Fruit fly (Drosophila melanogaster): ENCODE results near the gene Sirt2.

Sirt2 gene

dm6 chr3R:20310498-20310822 lies 17.8 kb upstream of the Sirt2 start:
- no peak for TF ChIP-seq CG1621 (tag; optimal IDR thresholded peaks at IDR 0.05)
- no peak for TF ChIP-seq CG6808 (GFP tag; optimal IDR thresholded peaks at IDR 0.05)
- TF ChIP-seq CG11902 (GFP tag; optimal IDR thresholded peaks at IDR 0.05) = no peak
- no peak for TF ChIP-seq Sox102F (GFP tag; optimal IDR thresholded peaks at IDR 0.05)
- no peak for TF ChIP-seq Ets21C (GFP tag; optimal IDR thresholded peaks at IDR 0.05)
- TF ChIP-seq CG7368 (GFP tag; optimal IDR thresholded peaks at IDR 0.05) = no peak
- no peak for TF ChIP-seq esn (GFP tag; optimal IDR thresholded peaks at IDR 0.05)
- TF ChIP-seq CG10669 (GFP tag; optimal IDR thresholded peaks at IDR 0.05) = no peak
- TF ChIP-seq Ets96B (tag; optimal IDR thresholded peaks at IDR 0.05) = no peak
- TF ChIP-seq spab (GFP tag; optimal IDR thresholded peaks at IDR 0.05) = no peak
- no peak for TF ChIP-seq topi (GFP tag; optimal IDR thresholded peaks at IDR 0.05)
- TF ChIP-seq Met (GFP tag; optimal IDR thresholded peaks at IDR 0.05) = no peak
- TF ChIP-seq CG6163 (GFP tag; IDR thresholded peaks at IDR 0.05) = no peak
- no peak for TF ChIP-seq Hr4 (GFP tag; optimal IDR thresholded peaks at IDR 0.05)
- no peak for TF ChIP-seq Hr38 (GFP tag; optimal IDR thresholded peaks at IDR 0.05)
- no peak for TF ChIP-seq Eip78C (GFP tag)
- TF ChIP-seq ss (GFP tag; optimal IDR thresholded peaks at IDR 0.05) = no peak
- TF ChIP-seq eg (GFP tag; IDR thresholded peaks at IDR 0.05) = no peak
- TF ChIP-seq CG6792 (GFP tag; optimal IDR thresholded peaks at IDR 0.05) = no peak

- peak; percentile 49 for TF ChIP-seq svp (GFP tag)
- TF ChIP-seq Met (GFP tag; optimal IDR thresholded peaks at IDR 0.05) = peak; percentile 49
- TF ChIP-seq Hr4 (GFP tag; optimal IDR thresholded peaks at IDR 0.05) = peak; percentile 31
- TF ChIP-seq Sox15 (GFP tag; optimal IDR thresholded peaks at IDR 0.05) = no peak
- TF ChIP-seq fd59A (GFP tag; optimal IDR thresholded peaks at IDR 0.05) = no peak
- peak; percentile 55 for TF ChIP-seq vri (GFP tag; optimal IDR thresholded peaks at IDR 0.05)
- TF ChIP-seq Eip75B (GFP tag; optimal IDR thresholded peaks at IDR 0.05) = peak; percentile 10
- no peak for TF ChIP-seq CG8119 (GFP tag; IDR thresholded peaks at IDR 0.05)
- no peak for TF ChIP-seq Ets21C (GFP tag; optimal IDR thresholded peaks at IDR 0.05)
- peak; percentile 7 for TF ChIP-seq pdm3 (GFP tag; optimal IDR thresholded peaks at IDR 0.05)
- peak; percentile 19 for TF ChIP-seq Sox102F (GFP tag; optimal IDR thresholded peaks at IDR 0.05)
- no peak for TF ChIP-seq CG10669 (GFP tag; optimal IDR thresholded peaks at IDR 0.05)
- no peak for TF ChIP-seq CG16779 (tag; optimal IDR thresholded peaks at IDR 0.05)
- peak; percentile 36 for TF ChIP-seq CG6276 (GFP tag; optimal IDR thresholded peaks at IDR 0.05)
- TF ChIP-seq net (GFP tag; optimal IDR thresholded peaks at IDR 0.05) = peak; percentile 2
- TF ChIP-seq salr (GFP tag; optimal IDR thresholded peaks at IDR 0.05) = peak in 1 of 2 experiments; percentile 30
- TF ChIP-seq eg (GFP tag; IDR thresholded peaks at IDR 0.05) = no peak
- TF ChIP-seq CG32006 (GFP tag; optimal IDR thresholded peaks at IDR 0.05) = peak; percentile 53
- TF ChIP-seq Hr39 (GFP tag; optimal IDR thresholded peaks at IDR 0.05) = peak; percentile 24
- TF ChIP-seq CG15336 (GFP tag; IDR thresholded peaks at IDR 0.05) = no peak; the same call in 1 of the 2 replicates
- TF ChIP-seq lz (GFP tag; optimal IDR thresholded peaks at IDR 0.05) = no peak
- no peak for TF ChIP-seq CG7368 (GFP tag; optimal IDR thresholded peaks at IDR 0.05)
- TF ChIP-seq CG9139 (GFP tag; optimal IDR thresholded peaks at IDR 0.05) = no peak
- no peak for TF ChIP-seq ss (GFP tag; optimal IDR thresholded peaks at IDR 0.05)
- TF ChIP-seq OdsH (GFP tag; optimal IDR thresholded peaks at IDR 0.05) = peak; percentile 26
- peak; percentile 12 for TF ChIP-seq acj6 (GFP tag; optimal IDR thresholded peaks at IDR 0.05)
- TF ChIP-seq esn (GFP tag; optimal IDR thresholded peaks at IDR 0.05) = peak; percentile 11
- no peak for TF ChIP-seq CG4318 (GFP tag; optimal IDR thresholded peaks at IDR 0.05)
- peak; percentile 5 for TF ChIP-seq achi (GFP tag; optimal IDR thresholded peaks at IDR 0.05)
- TF ChIP-seq Eip78C (GFP tag) = peak; percentile 71
- TF ChIP-seq Sox14 (GFP tag; optimal IDR thresholded peaks at IDR 0.05) = no peak
- TF ChIP-seq CG31627 (GFP tag; optimal IDR thresholded peaks at IDR 0.05) = no peak
- TF ChIP-seq CG3032 (tag; optimal IDR thresholded peaks at IDR 0.05) = no peak
- no peak for TF ChIP-seq dsx (GFP tag; optimal IDR thresholded peaks at IDR 0.05; ENCODE audit: poor library complexity, severe bottlenecking)
- TF ChIP-seq Blimp-1 (GFP tag; optimal IDR thresholded peaks at IDR 0.05) = no peak
- TF ChIP-seq CG6163 (GFP tag; IDR thresholded peaks at IDR 0.05) = no peak
- no peak for TF ChIP-seq CG34406 (GFP tag; optimal IDR thresholded peaks at IDR 0.05)
- no peak for TF ChIP-seq CG11294 (GFP tag; IDR thresholded peaks at IDR 0.05)
Measured at dm6 chr3R:20310905-20311304, 17.4 kb upstream of the Sirt2 start.

All from whole organism, prepupa.